Fruit fly (Drosophila melanogaster) whole organism, embryonic: ENCODE measurements around the gene SoYb.
A peak's percentile ranks its signal among the peaks of the same experiment; 100 is the strongest.

Experiments used
- CG1832 ChIP-seq: fragments of 200-800 bp; sonication (Bioruptor generic); optimal IDR thresholded peaks from 2 replicates; lab custom pipeline; 2017; ENCODE audit warnings: missing biosample characterization, mild to moderate bottlenecking, missing genetic modification characterization, inconsistent platforms
- CG3995 ChIP-seq: fragments of 200-800 bp; sonication (Bioruptor generic); optimal IDR thresholded peaks from 3 replicates; lab custom pipeline; 2016; ENCODE audit warnings: missing biosample characterization, missing genetic modification characterization
- CG9817 ChIP-seq: fragments of 200-800 bp; sonication (Bioruptor generic); optimal IDR thresholded peaks from 2 replicates; lab custom pipeline; 2018; ENCODE audit warnings: missing biosample characterization, mild to moderate bottlenecking, missing genetic modification characterization, moderate library complexity
- Optix ChIP-seq: fragments of 200-800 bp; sonication (Bioruptor generic); IDR thresholded peaks from 3 replicates; pipeline ENCODE4 v1.3.6; 2022; ENCODE audit warnings: missing biosample characterization, missing genetic modification characterization
- tx ChIP-seq: fragments of 200-800 bp; sonication (Bioruptor generic); optimal IDR thresholded peaks from 2 replicates; lab custom pipeline; 2016; ENCODE audit warnings: missing biosample characterization, missing genetic modification characterization

dm6 chr2L:9954119-9954518 is 48.4 kb downstream of the SoYb start, which contains the start of the genes CG13126 and CG4709:
- TF ChIP-seq CG3995 (GFP tag; lab: Kevin White, UChicago), result peak; percentile 80
- TF ChIP-seq tx, result no peak
- peak; percentile 66; the same call in 2 of the 3 replicates for TF ChIP-seq Optix (GFP tag; lab: Robert Waterston, UW)
- no peak for TF ChIP-seq CG1832
- peak; percentile 84 for TF ChIP-seq CG9817 (tag; lab: Kevin White, UChicago)
